Fruit fly (Drosophila melanogaster) whole organism, embryonic: ENCODE results near the gene CG6465.

ENCODE experiments used
- ATbp ChIP-seq: fragments of 200-800 bp; sonication (Bioruptor generic); optimal IDR thresholded peaks from 2 replicates; lab custom pipeline; 2017; ENCODE audit warnings: missing biosample characterization, mild to moderate bottlenecking, missing genetic modification characterization, missing genetic modification reagents
- BEAF-32 ChIP-seq: fragments of 200-800 bp; sonication (Bioruptor generic); optimal IDR thresholded peaks from 3 replicates; lab custom pipeline; 2017; ENCODE audit warnings: missing biosample characterization, missing genetic modification characterization, mild to moderate bottlenecking, moderate library complexity, missing genetic modification reagents
- CG10366 ChIP-seq: fragments of 200-800 bp; sonication (Bioruptor generic); IDR thresholded peaks from 2 replicates; pipeline ENCODE4 v1.3.6; 2022; ENCODE audit warnings: missing biosample characterization, missing genetic modification characterization
- CG10979 ChIP-seq: fragments of 200-800 bp; sonication (Bioruptor generic); optimal IDR thresholded peaks from 2 replicates; lab custom pipeline; 2018; ENCODE audit warnings: missing biosample characterization, mild to moderate bottlenecking, missing genetic modification characterization, moderate library complexity
- CG12391 ChIP-seq: fragments of 200-800 bp; sonication (Bioruptor generic); optimal IDR thresholded peaks from 3 replicates; lab custom pipeline; 2018; ENCODE audit warnings: missing biosample characterization, mild to moderate bottlenecking, missing genetic modification characterization, moderate library complexity
- CG12942 ChIP-seq: fragments of 200-800 bp; sonication (Bioruptor generic); optimal IDR thresholded peaks from 3 replicates; lab custom pipeline; 2016; ENCODE audit warnings: missing biosample characterization, missing genetic modification characterization
- CG14441 ChIP-seq: fragments of 200-800 bp; sonication (Bioruptor generic); IDR thresholded peaks from 2 replicates; pipeline ENCODE4 v1.3.6; 2022; ENCODE audit warnings: missing biosample characterization, missing genetic modification characterization
- CG1602 ChIP-seq: fragments of 200-800 bp; sonication (Bioruptor generic); optimal IDR thresholded peaks from 3 replicates; lab custom pipeline; 2016; ENCODE audit warnings: missing biosample characterization, missing genetic modification characterization
- CG1603 ChIP-seq: fragments of 200-800 bp; sonication (Bioruptor generic); optimal IDR thresholded peaks from 2 replicates; lab custom pipeline; 2019; ENCODE audit warnings: missing biosample characterization, mild to moderate bottlenecking, missing genetic modification characterization, moderate library complexity
- CG18262 ChIP-seq: fragments of 200-800 bp; optimal IDR thresholded peaks from 3 replicates; lab custom pipeline; 2019; ENCODE audit warnings: missing biosample characterization, mild to moderate bottlenecking, missing genetic modification characterization, moderate library complexity
- CG1832 ChIP-seq: fragments of 200-800 bp; sonication (Bioruptor generic); optimal IDR thresholded peaks from 2 replicates; lab custom pipeline; 2017; ENCODE audit warnings: missing biosample characterization, mild to moderate bottlenecking, missing genetic modification characterization, inconsistent platforms
- CG30431 ChIP-seq: fragments of 200-800 bp; sonication (Bioruptor generic); optimal IDR thresholded peaks from 2 replicates; lab custom pipeline; 2017; ENCODE audit warnings: missing biosample characterization, missing genetic modification characterization
- CG31365 ChIP-seq: fragments of 200-800 bp; sonication (Bioruptor generic); optimal IDR thresholded peaks from 2 replicates; lab custom pipeline; 2018; ENCODE audit warnings: missing biosample characterization, mild to moderate bottlenecking, missing genetic modification characterization
- CG33213 ChIP-seq: fragments of 200-800 bp; sonication (Bioruptor generic); optimal IDR thresholded peaks from 3 replicates; lab custom pipeline; 2016; ENCODE audit warnings: missing biosample characterization, missing genetic modification characterization
- CG3407 ChIP-seq: fragments of 200-800 bp; sonication (Bioruptor generic); optimal IDR thresholded peaks from 2 replicates; lab custom pipeline; 2018; ENCODE audit warnings: missing biosample characterization, mild to moderate bottlenecking, missing genetic modification characterization
- CG42726 ChIP-seq: fragments of 200-800 bp; sonication (Bioruptor generic); IDR thresholded peaks from 2 replicates; pipeline ENCODE4 v1.3.6; 2022; ENCODE audit warnings: missing biosample characterization, missing genetic modification characterization; ENCODE audit not compliant: partially characterized antibody
- CG6689 ChIP-seq: fragments of 200-800 bp; sonication (Bioruptor generic); IDR thresholded peaks from 2 replicates; pipeline ENCODE4 v1.3.6; 2022; ENCODE audit warnings: missing biosample characterization, missing genetic modification characterization
- CG6813 ChIP-seq: fragments of 200-800 bp; sonication (Bioruptor generic); optimal IDR thresholded peaks from 2 replicates; lab custom pipeline; 2017; ENCODE audit warnings: missing biosample characterization, missing genetic modification characterization, mild to moderate bottlenecking, moderate library complexity, missing genetic modification reagents
- CG8765 ChIP-seq: fragments of 200-800 bp; sonication (Bioruptor generic); IDR thresholded peaks from 2 replicates; pipeline ENCODE4 v1.3.6; 2022; ENCODE audit warnings: missing biosample characterization, missing genetic modification characterization
- CG9215 ChIP-seq: fragments of 200-800 bp; sonication (Bioruptor generic); IDR thresholded peaks from 2 replicates; pipeline ENCODE4 v1.3.6; 2022; ENCODE audit warnings: missing biosample characterization, missing genetic modification characterization
- CG9932 ChIP-seq: fragments of 200-800 bp; sonication (Bioruptor generic); IDR thresholded peaks from 2 replicates; pipeline ENCODE4 v1.3.6; 2022; ENCODE audit warnings: missing biosample characterization, missing genetic modification characterization
- Chrac-16 ChIP-seq: fragments of 200-800 bp; sonication (Bioruptor generic); optimal IDR thresholded peaks from 3 replicates; lab custom pipeline; 2016; ENCODE audit warnings: missing biosample characterization, missing genetic modification characterization
- CrebB ChIP-seq: fragments of 200-800 bp; sonication (Bioruptor generic); optimal IDR thresholded peaks from 3 replicates; lab custom pipeline; 2018; ENCODE audit warnings: missing biosample characterization, mild to moderate bottlenecking, missing genetic modification characterization
- Dek ChIP-seq: fragments of 200-800 bp; sonication (Bioruptor generic); optimal IDR thresholded peaks from 3 replicates; lab custom pipeline; 2019; ENCODE audit warnings: missing biosample characterization, mild to moderate bottlenecking, missing genetic modification characterization, moderate library complexity
- E2f1 ChIP-seq: fragments of 200-800 bp; sonication (Bioruptor generic); IDR thresholded peaks from 2 replicates; pipeline ENCODE4 v1.3.6; 2022; ENCODE audit warnings: missing biosample characterization, missing genetic modification characterization
- Eip74EF ChIP-seq, 2 experiments: fragments of 200-800 bp in 1 of 2; fragments of >200 bp in 1 of 2; sonication (Bioruptor generic) in 1 of 2; optimal IDR thresholded peaks; 2 replicates each; lab custom pipeline; 2017 to 2019; ENCODE audit warnings: missing biosample characterization in 2 of 2, missing genetic modification characterization in 2 of 2, mild to moderate bottlenecking in 1 of 2, moderate library complexity in 1 of 2
- Fer3 ChIP-seq: fragments of 200-800 bp; sonication (Bioruptor generic); optimal IDR thresholded peaks from 2 replicates; lab custom pipeline; 2018; ENCODE audit warnings: missing biosample characterization, mild to moderate bottlenecking, missing genetic modification characterization, moderate library complexity
- HLH54F ChIP-seq: fragments of 200-800 bp; sonication (Bioruptor generic); optimal IDR thresholded peaks from 3 replicates; lab custom pipeline; 2016; ENCODE audit warnings: missing biosample characterization, missing genetic modification characterization
- MTF-1 ChIP-seq: fragments of 200-800 bp; sonication (Bioruptor generic); optimal IDR thresholded peaks from 2 replicates; lab custom pipeline; 2018; ENCODE audit warnings: missing biosample characterization, mild to moderate bottlenecking, missing genetic modification characterization, borderline replicate concordance
- Mes4 ChIP-seq: fragments of 200-800 bp; sonication (Bioruptor generic); optimal IDR thresholded peaks from 2 replicates; lab custom pipeline; 2016; ENCODE audit warnings: missing biosample characterization, missing genetic modification characterization
- NC2β ChIP-seq: fragments of 200-800 bp; sonication (Bioruptor generic); optimal IDR thresholded peaks from 2 replicates; lab custom pipeline; 2016; ENCODE audit warnings: missing biosample characterization, missing genetic modification characterization
- NfI ChIP-seq: fragments of 200-800 bp; sonication (Bioruptor generic); optimal IDR thresholded peaks from 3 replicates; lab custom pipeline; 2018; ENCODE audit warnings: missing biosample characterization, mild to moderate bottlenecking, missing genetic modification characterization, moderate library complexity
- PHDP ChIP-seq: fragments of 200-800 bp; sonication (Bioruptor generic); optimal IDR thresholded peaks from 3 replicates; lab custom pipeline; 2018; ENCODE audit warnings: missing biosample characterization, mild to moderate bottlenecking, missing genetic modification characterization, moderate library complexity
- Pdp1 ChIP-seq, 2 experiments: fragments of 200-800 bp; sonication (Bioruptor generic); optimal IDR thresholded peaks; 3 replicates each; lab custom pipeline; 2016; ENCODE audit warnings: missing biosample characterization in 2 of 2, missing genetic modification characterization in 2 of 2, mild to moderate bottlenecking in 1 of 2, moderate library complexity in 1 of 2
- Rfx ChIP-seq: fragments of 200-800 bp; sonication (Bioruptor generic); IDR thresholded peaks from 2 replicates; pipeline ENCODE4 v1.3.6; 2022; ENCODE audit warnings: missing biosample characterization, missing genetic modification characterization
- Sry-δ ChIP-seq: fragments of 200-800 bp; sonication (Bioruptor generic); optimal IDR thresholded peaks from 2 replicates; lab custom pipeline; 2016; ENCODE audit warnings: missing biosample characterization, missing genetic modification characterization
- TFAM ChIP-seq: fragments of 200-800 bp; sonication (Bioruptor generic); optimal IDR thresholded peaks from 2 replicates; lab custom pipeline; 2017; ENCODE audit warnings: missing biosample characterization, missing genetic modification characterization, inconsistent platforms
- Xbp1 ChIP-seq: fragments of 200-800 bp; sonication (Bioruptor generic); optimal IDR thresholded peaks from 3 replicates; lab custom pipeline; 2016; ENCODE audit warnings: missing biosample characterization, mild to moderate bottlenecking, missing genetic modification characterization
- az2 ChIP-seq: fragments of 200-800 bp; sonication (Bioruptor generic); optimal IDR thresholded peaks from 3 replicates; lab custom pipeline; 2016; ENCODE audit warnings: missing biosample characterization, missing genetic modification characterization
- cato ChIP-seq: fragments of 200-800 bp; sonication (Bioruptor generic); optimal IDR thresholded peaks from 2 replicates; lab custom pipeline; 2016; ENCODE audit warnings: missing biosample characterization, missing genetic modification characterization, borderline replicate concordance
- crol ChIP-seq: fragments of 200-800 bp; sonication (Bioruptor generic); IDR thresholded peaks from 2 replicates; pipeline ENCODE4 v1.3.6; 2022; ENCODE audit warnings: missing biosample characterization, missing genetic modification characterization
- gro ChIP-seq: fragments of 200-800 bp; sonication (Bioruptor generic); optimal IDR thresholded peaks from 2 replicates; lab custom pipeline; 2016; ENCODE audit warnings: missing biosample characterization, missing genetic modification characterization
- gsb ChIP-seq: fragments of 200-800 bp; sonication (Bioruptor generic); IDR thresholded peaks from 2 replicates; pipeline ENCODE4 v1.3.6; 2022; ENCODE audit warnings: missing biosample characterization, missing genetic modification characterization
- jumu ChIP-seq: fragments of 200-800 bp; sonication (Bioruptor generic); optimal IDR thresholded peaks from 3 replicates; lab custom pipeline; 2016; ENCODE audit warnings: missing biosample characterization, missing genetic modification characterization
- org-1 ChIP-seq: fragments of 200-800 bp; sonication (Bioruptor generic); optimal IDR thresholded peaks from 2 replicates; lab custom pipeline; 2017; ENCODE audit warnings: missing biosample characterization, missing genetic modification characterization
- pnt ChIP-seq: fragments of 200-800 bp; sonication (Bioruptor generic); optimal IDR thresholded peaks from 3 replicates; lab custom pipeline; 2016; ENCODE audit warnings: missing biosample characterization, missing genetic modification characterization
- rib ChIP-seq: fragments of 200-800 bp; sonication (Bioruptor generic); IDR thresholded peaks from 2 replicates; pipeline ENCODE4 v1.3.6; 2022; ENCODE audit warnings: missing biosample characterization, missing genetic modification characterization
- sens ChIP-seq: fragments of 200-800 bp; sonication (Bioruptor generic); peaks from one replicate; lab custom pipeline; 2016; ENCODE audit warnings: missing biosample characterization, missing genetic modification characterization
- slbo ChIP-seq: fragments of 200-800 bp; sonication (Bioruptor generic); IDR thresholded peaks from 2 replicates; pipeline ENCODE4 v1.3.6; 2022; ENCODE audit warnings: missing biosample characterization, missing genetic modification characterization
- tio ChIP-seq: fragments of 200-800 bp; sonication (Bioruptor generic); optimal IDR thresholded peaks from 2 replicates; lab custom pipeline; 2017; ENCODE audit warnings: missing biosample characterization, missing genetic modification characterization, inconsistent platforms
- wek ChIP-seq: fragments of 200-800 bp; sonication (Bioruptor generic); optimal IDR thresholded peaks from 3 replicates; lab custom pipeline; 2018; ENCODE audit warnings: missing biosample characterization, mild to moderate bottlenecking, missing genetic modification characterization, moderate library complexity

The CG6465 gene

DNA sequence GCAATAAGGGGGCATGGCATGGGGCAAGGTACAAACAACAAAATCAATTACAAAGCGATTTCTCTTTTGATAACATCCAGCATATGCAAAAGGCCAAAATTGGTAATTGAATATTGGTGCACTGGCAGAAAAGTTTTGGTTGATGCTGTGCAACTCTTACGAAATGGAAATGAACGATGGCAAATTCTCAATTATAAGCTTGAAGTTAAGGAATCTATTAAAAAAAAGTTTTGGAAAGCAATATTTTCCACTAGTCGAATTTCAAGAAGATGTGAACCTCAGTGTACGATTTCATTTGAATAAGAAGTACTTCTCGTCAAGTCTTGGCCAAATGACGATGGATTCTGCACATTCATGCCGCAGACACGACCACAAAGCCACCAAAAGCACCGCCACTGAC, 21.1 kb downstream of the CG6465 start (continued):
- TF ChIP-seq org-1 (no peak), CG9932 (GFP tag; lab: Robert Waterston, UW) (peak; percentile 41; the same call in 1 of the 2 replicates), Mes4 (GFP tag; lab: Kevin White, UChicago) (no peak), CG12391 (tag; lab: Kevin White, UChicago) (peak; percentile 18), tio (GFP tag; lab: Kevin White, UChicago) (peak; percentile 23), CG6689 (GFP tag; lab: Robert Waterston, UW) (peak; percentile 53), Xbp1 (GFP tag; lab: Kevin White, UChicago) (peak; percentile 14), sens (peak; percentile 89), Dek (tag; lab: Kevin White, UChicago) (no peak), TFAM (GFP tag; lab: Kevin White, UChicago) (no peak), MTF-1 (GFP tag; lab: Kevin White, UChicago) (no peak), Sry-δ (GFP tag; lab: Kevin White, UChicago) (no peak), slbo (GFP tag; lab: Robert Waterston, UW) (0 out of 2 replicates have a peak, but pooled peaks have one; percentile 38), CG1602 (GFP tag; lab: Kevin White, UChicago) (peak; percentile 1), CG42726 (GFP tag; lab: Robert Waterston, UW) (no peak), Rfx (GFP tag; lab: Robert Waterston, UW) (peak; percentile 29; the same call in 1 of the 2 replicates), CG10979 (tag; lab: Kevin White, UChicago) (peak; percentile 56), ATbp (GFP tag; lab: Kevin White, UChicago) (no peak), gsb (GFP tag; lab: Robert Waterston, UW) (no peak), NfI (GFP tag; lab: Kevin White, UChicago) (no peak), CG1603 (peak; percentile 16), E2f1 (GFP tag; lab: Robert Waterston, UW) (0 out of 2 replicates have a peak, but pooled peaks have one; percentile 31), Pdp1 (GFP tag; optimal IDR thresholded peaks at IDR 0.05; lab: Kevin White, UChicago) (peak; percentile 6 to 23), CG3407 (GFP tag; lab: Kevin White, UChicago) (no peak), CG1832 (no peak), CrebB (tag; lab: Kevin White, UChicago) (no peak), cato (GFP tag; lab: Kevin White, UChicago) (no peak), CG6813 (GFP tag; lab: Kevin White, UChicago) (no peak), HLH54F (peak; percentile 20), pnt (GFP tag; lab: Kevin White, UChicago) (peak; percentile 9), CG12942 (GFP tag; lab: Kevin White, UChicago) (no peak), CG14441 (GFP tag; lab: Robert Waterston, UW) (peak; percentile 26; the same call in 1 of the 2 replicates), CG31365 (no peak), crol (GFP tag; lab: Robert Waterston, UW) (no peak), CG10366 (GFP tag; lab: Robert Waterston, UW) (peak; percentile 24; the same call in 1 of the 2 replicates), Fer3 (tag; lab: Kevin White, UChicago) (no peak), CG30431 (GFP tag; lab: Kevin White, UChicago) (peak; percentile 7), CG33213 (GFP tag; lab: Kevin White, UChicago) (peak; percentile 4), jumu (peak; percentile 4), rib (GFP tag; lab: Robert Waterston, UW) (no peak), NC2β (GFP tag; lab: Kevin White, UChicago) (no peak), PHDP (tag; lab: Kevin White, UChicago) (peak; percentile 2), wek (GFP tag; lab: Kevin White, UChicago) (no peak), Eip74EF (GFP tag; optimal IDR thresholded peaks at IDR 0.05; lab: Kevin White, UChicago) (no peak), BEAF-32 (GFP tag; lab: Kevin White, UChicago) (no peak), CG9215 (GFP tag; lab: Robert Waterston, UW) (no peak), CG18262 (tag; lab: Kevin White, UChicago) (peak; percentile 38), az2 (GFP tag; lab: Kevin White, UChicago) (peak; percentile 12), Chrac-16 (no peak), gro (GFP tag; lab: Kevin White, UChicago) (no peak), CG8765 (GFP tag; lab: Robert Waterston, UW) (no peak)
